Fruit fly (Drosophila melanogaster) whole organism, embryonic: Measurements from ENCODE around the gene Mul1.
A peak's percentile ranks its signal among the peaks of the same experiment; 100 is the strongest.

Source experiments
- ATbp ChIP-seq: fragments of 200-800 bp; sonication (Bioruptor generic); optimal IDR thresholded peaks from 2 replicates; lab custom pipeline; 2017; ENCODE audit warnings: missing biosample characterization, mild to moderate bottlenecking, missing genetic modification characterization, missing genetic modification reagents
- Abd-B ChIP-seq: fragments of 200-800 bp; sonication (Bioruptor generic); optimal IDR thresholded peaks from 2 replicates; lab custom pipeline; 2018; ENCODE audit warnings: missing biosample characterization, mild to moderate bottlenecking, missing genetic modification characterization, moderate library complexity
- Atf-2 ChIP-seq: fragments of 200-800 bp; sonication (Bioruptor generic); optimal IDR thresholded peaks from 2 replicates; lab custom pipeline; 2016; ENCODE audit warnings: missing biosample characterization, missing genetic modification characterization
- Atf3 ChIP-seq: fragments of 200-800 bp; sonication (Bioruptor generic); optimal IDR thresholded peaks from 3 replicates; lab custom pipeline; 2016; ENCODE audit warnings: missing biosample characterization, missing genetic modification characterization
- Bdp1 ChIP-seq: fragments of 200-800 bp; sonication (Bioruptor generic); optimal IDR thresholded peaks from 3 replicates; lab custom pipeline; 2016; ENCODE audit warnings: missing biosample characterization, missing genetic modification characterization
- CG10431 ChIP-seq: fragments of 200-800 bp; sonication (Bioruptor generic); optimal IDR thresholded peaks from 3 replicates; lab custom pipeline; 2018; ENCODE audit warnings: missing biosample characterization, mild to moderate bottlenecking, missing genetic modification characterization
- CG10959 ChIP-seq: fragments of 200-800 bp; sonication (Bioruptor generic); IDR thresholded peaks from 2 replicates; pipeline ENCODE4 v1.3.6; 2022; ENCODE audit warnings: missing biosample characterization, missing genetic modification characterization
- CG1233 ChIP-seq: fragments of 200-800 bp; sonication (Bioruptor generic); optimal IDR thresholded peaks from 4 replicates; lab custom pipeline; 2018; ENCODE audit warnings: missing biosample characterization, mild to moderate bottlenecking, missing genetic modification characterization
- CG12942 ChIP-seq: fragments of 200-800 bp; sonication (Bioruptor generic); optimal IDR thresholded peaks from 3 replicates; lab custom pipeline; 2016; ENCODE audit warnings: missing biosample characterization, missing genetic modification characterization
- CG13775 ChIP-seq: fragments of 200-800 bp; sonication (Bioruptor generic); optimal IDR thresholded peaks from 3 replicates; lab custom pipeline; 2017; ENCODE audit warnings: missing biosample characterization, mild to moderate bottlenecking, missing genetic modification characterization
- CG3065 ChIP-seq: fragments of 200-800 bp; sonication (Bioruptor generic); optimal IDR thresholded peaks from 2 replicates; lab custom pipeline; 2016; ENCODE audit warnings: missing biosample characterization, missing genetic modification characterization
- CG32532 ChIP-seq: fragments of 200-800 bp; sonication (Bioruptor generic); IDR thresholded peaks from 2 replicates; pipeline ENCODE4 v1.3.6; 2022; ENCODE audit warnings: missing biosample characterization, missing genetic modification characterization
- CG34224 ChIP-seq: fragments of 200-800 bp; sonication (Bioruptor generic); IDR thresholded peaks from 3 replicates; pipeline ENCODE4 v1.3.6; 2022; ENCODE audit warnings: missing biosample characterization, missing genetic modification characterization; ENCODE audit not compliant: partially characterized antibody
- CG3995 ChIP-seq: fragments of 200-800 bp; sonication (Bioruptor generic); optimal IDR thresholded peaks from 3 replicates; lab custom pipeline; 2016; ENCODE audit warnings: missing biosample characterization, missing genetic modification characterization
- CG4820 ChIP-seq: fragments of 200-800 bp; sonication (Bioruptor generic); optimal IDR thresholded peaks from 3 replicates; lab custom pipeline; 2016; ENCODE audit warnings: missing biosample characterization, missing genetic modification characterization
- CG8944 ChIP-seq: fragments of 200-800 bp; sonication (Bioruptor generic); optimal IDR thresholded peaks from 3 replicates; lab custom pipeline; 2016; ENCODE audit warnings: missing biosample characterization, missing genetic modification characterization
- CG9876 ChIP-seq: fragments of 200-800 bp; sonication (Bioruptor generic); optimal IDR thresholded peaks from 2 replicates; lab custom pipeline; 2016; ENCODE audit warnings: missing biosample characterization, missing genetic modification characterization
- D19B ChIP-seq: fragments of 200-800 bp; sonication (Bioruptor generic); optimal IDR thresholded peaks from 2 replicates; lab custom pipeline; 2017; ENCODE audit warnings: missing biosample characterization, mild to moderate bottlenecking, missing genetic modification characterization
- E2f1 ChIP-seq: fragments of 200-800 bp; sonication (Bioruptor generic); IDR thresholded peaks from 2 replicates; pipeline ENCODE4 v1.3.6; 2022; ENCODE audit warnings: missing biosample characterization, missing genetic modification characterization
- Elba2 ChIP-seq: fragments of 200-800 bp; sonication (Bioruptor generic); optimal IDR thresholded peaks from 3 replicates; lab custom pipeline; 2016; ENCODE audit warnings: missing biosample characterization, missing genetic modification characterization
- GATAe ChIP-seq: fragments of 200-800 bp; sonication (Bioruptor generic); conservative IDR thresholded peaks from 2 replicates; pipeline ENCODE4 v1.3.6; 2022; ENCODE audit warnings: missing biosample characterization, missing genetic modification characterization
- Gug ChIP-seq: fragments of 200-800 bp; sonication (Bioruptor generic); IDR thresholded peaks from 4 replicates; pipeline ENCODE4 v1.3.6; 2022; ENCODE audit warnings: missing biosample characterization, missing genetic modification characterization
- Hr39 ChIP-seq: fragments of >200 bp; optimal IDR thresholded peaks from 2 replicates; lab custom pipeline; 2017
- Max ChIP-seq: fragments of 200-800 bp; sonication (Bioruptor generic); optimal IDR thresholded peaks from 2 replicates; lab custom pipeline; 2016; ENCODE audit warnings: missing biosample characterization, mild to moderate bottlenecking, missing genetic modification characterization
- Meics ChIP-seq: fragments of 200-800 bp; sonication (Bioruptor generic); optimal IDR thresholded peaks from 2 replicates; lab custom pipeline; 2017; ENCODE audit warnings: missing biosample characterization, mild to moderate bottlenecking, missing genetic modification characterization
- PHDP ChIP-seq: fragments of 200-800 bp; sonication (Bioruptor generic); optimal IDR thresholded peaks from 3 replicates; lab custom pipeline; 2018; ENCODE audit warnings: missing biosample characterization, mild to moderate bottlenecking, missing genetic modification characterization, moderate library complexity
- Sox100B ChIP-seq: fragments of 200-800 bp; sonication (Bioruptor generic); optimal IDR thresholded peaks from 3 replicates; lab custom pipeline; 2018; ENCODE audit warnings: missing biosample characterization, mild to moderate bottlenecking, missing genetic modification characterization
- Trl ChIP-seq, 3 experiments: fragments of >200 bp in 2 of 3; fragments of 200-800 bp in 1 of 3; sonication (Bioruptor generic) in 1 of 3; optimal IDR thresholded peaks; 2 replicates in 1 of 3; 3 replicates in 2 of 3; lab custom pipeline; 2016 to 2017; ENCODE audit warnings: missing biosample characterization in 1 of 3, missing genetic modification characterization in 1 of 3
- ap ChIP-seq: fragments of 200-800 bp; sonication (Bioruptor generic); IDR thresholded peaks from 2 replicates; pipeline ENCODE4 v1.3.6; 2022; ENCODE audit warnings: missing biosample characterization, missing genetic modification characterization
- caup ChIP-seq: fragments of 200-800 bp; sonication (Bioruptor generic); optimal IDR thresholded peaks from 3 replicates; lab custom pipeline; 2017; ENCODE audit warnings: missing biosample characterization, mild to moderate bottlenecking, missing genetic modification characterization, moderate library complexity; ENCODE audit not compliant: severe bottlenecking
- chm ChIP-seq: fragments of 200-800 bp; sonication (Bioruptor generic); IDR thresholded peaks from 2 replicates; pipeline ENCODE4 v1.3.6; 2022; ENCODE audit warnings: missing biosample characterization, missing genetic modification characterization
- exex ChIP-seq: fragments of 200-800 bp; sonication (Bioruptor generic); optimal IDR thresholded peaks from 4 replicates; lab custom pipeline; 2018; ENCODE audit warnings: missing biosample characterization, mild to moderate bottlenecking, missing genetic modification characterization, moderate library complexity
- grn ChIP-seq: fragments of 200-800 bp; sonication (Bioruptor generic); optimal IDR thresholded peaks from 3 replicates; lab custom pipeline; 2017; ENCODE audit warnings: missing biosample characterization, missing genetic modification characterization
- h ChIP-seq: fragments of >200 bp; optimal IDR thresholded peaks from 2 replicates; lab custom pipeline; 2017
- hkb ChIP-seq, 2 experiments: fragments of 200-800 bp in 1 of 2; fragments of >200 bp in 1 of 2; sonication (Bioruptor generic) in 1 of 2; IDR thresholded peaks in 1 of 2; optimal IDR thresholded peaks in 1 of 2; 2 replicates each; pipeline versions ENCODE4 v1.3.6 to Lab custom; 2017 to 2022; ENCODE audit warnings: missing biosample characterization in 1 of 2, missing genetic modification characterization in 1 of 2
- maf-S ChIP-seq: fragments of 200-800 bp; sonication (Bioruptor generic); optimal IDR thresholded peaks from 2 replicates; lab custom pipeline; 2016; ENCODE audit warnings: missing biosample characterization, missing genetic modification characterization
- nerfin-1 ChIP-seq: fragments of 200-800 bp; sonication (Bioruptor generic); optimal IDR thresholded peaks from 3 replicates; lab custom pipeline; 2019; ENCODE audit warnings: missing biosample characterization, mild to moderate bottlenecking, missing genetic modification characterization, moderate library complexity
- p53 ChIP-seq: fragments of 200-800 bp; sonication (Bioruptor generic); optimal IDR thresholded peaks from 2 replicates; lab custom pipeline; 2016; ENCODE audit warnings: missing biosample characterization, missing genetic modification characterization
- pita ChIP-seq: fragments of 200-800 bp; sonication (Bioruptor generic); optimal IDR thresholded peaks from 2 replicates; lab custom pipeline; 2017; ENCODE audit warnings: missing biosample characterization, mild to moderate bottlenecking, missing genetic modification characterization
- prd ChIP-seq, 3 experiments: fragments of >200 bp in 2 of 3; fragments of 200-800 bp in 1 of 3; sonication (Bioruptor generic) in 1 of 3; optimal IDR thresholded peaks in 2 of 3; IDR thresholded peaks in 1 of 3; 2 replicates in 2 of 3; 3 replicates in 1 of 3; pipeline versions ENCODE4 v1.3.6 to Lab custom; 2017 to 2022; ENCODE audit warnings: missing biosample characterization in 1 of 3, missing genetic modification characterization in 1 of 3
- sc ChIP-seq, 3 experiments: fragments of >200 bp in 2 of 3; fragments of 200-800 bp in 1 of 3; sonication (Bioruptor generic) in 1 of 3; optimal IDR thresholded peaks; 2 replicates in 2 of 3; 3 replicates in 1 of 3; lab custom pipeline; 2017; ENCODE audit warnings: mild to moderate bottlenecking in 1 of 3, missing biosample characterization in 1 of 3, missing genetic modification characterization in 1 of 3, missing genetic modification reagents in 1 of 3
- sens ChIP-seq: fragments of 200-800 bp; sonication (Bioruptor generic); peaks from one replicate; lab custom pipeline; 2016; ENCODE audit warnings: missing biosample characterization, missing genetic modification characterization
- shn ChIP-seq: fragments of 200-800 bp; sonication (Bioruptor generic); optimal IDR thresholded peaks from 3 replicates; lab custom pipeline; 2016; ENCODE audit warnings: missing biosample characterization, missing genetic modification characterization
- stc ChIP-seq: fragments of 200-800 bp; sonication (Bioruptor generic); IDR thresholded peaks from 2 replicates; pipeline ENCODE4 v1.3.6; 2022; ENCODE audit warnings: missing biosample characterization, missing genetic modification characterization
- stwl ChIP-seq: fragments of 200-800 bp; sonication (Bioruptor generic); optimal IDR thresholded peaks from 3 replicates; lab custom pipeline; 2018; ENCODE audit warnings: missing biosample characterization, mild to moderate bottlenecking, missing genetic modification characterization, moderate library complexity
- tgo ChIP-seq: fragments of 200-800 bp; sonication (Bioruptor generic); IDR thresholded peaks from 3 replicates; pipeline ENCODE4 v1.3.6; 2022; ENCODE audit warnings: missing biosample characterization, missing genetic modification characterization
- tup ChIP-seq: fragments of 200-800 bp; sonication (Bioruptor generic); optimal IDR thresholded peaks from 2 replicates; lab custom pipeline; 2016; ENCODE audit warnings: missing biosample characterization, mild to moderate bottlenecking, missing genetic modification characterization, moderate library complexity
- vnd ChIP-seq: fragments of 200-800 bp; sonication (Bioruptor generic); IDR thresholded peaks from 3 replicates; pipeline ENCODE4 v1.3.6; 2022; ENCODE audit warnings: missing biosample characterization, missing genetic modification characterization; ENCODE audit not compliant: partially characterized antibody
- zf30C ChIP-seq: fragments of 200-800 bp; sonication (Bioruptor generic); optimal IDR thresholded peaks from 3 replicates; lab custom pipeline; 2018; ENCODE audit warnings: missing biosample characterization, mild to moderate bottlenecking, missing genetic modification characterization
- zfh1 ChIP-seq: fragments of 200-800 bp; sonication (Bioruptor generic); IDR thresholded peaks from 3 replicates; pipeline ENCODE4 v1.3.6; 2022; ENCODE audit warnings: missing biosample characterization, missing genetic modification characterization

The Mul1 gene

dm6 chr3L:3983466-3983946 is 37.8 kb upstream of the Mul1 start, which contains the start of gene scrt (continued):
- TF ChIP-seq CG13775 (peak; percentile 86), ATbp (GFP tag; lab: Kevin White, UChicago) (no peak), CG8944 (GFP tag; lab: Kevin White, UChicago) (no peak), Abd-B (no peak), hkb (optimal IDR thresholded peaks at IDR 0.05; lab: Kevin White, UChicago) (no peak), hkb (GFP tag; IDR thresholded peaks at IDR 0.05; lab: Robert Waterston, UW) (peak; percentile 66), zf30C (GFP tag; lab: Kevin White, UChicago) (no peak), grn (GFP tag; lab: Kevin White, UChicago) (no peak), p53 (no peak), Gug (no peak), nerfin-1 (tag; lab: Kevin White, UChicago) (peak; percentile 59), Max (GFP tag; lab: Kevin White, UChicago) (peak; percentile 14), h (lab: Kevin White, UChicago) (no peak), PHDP (peak; percentile 73), CG34224 (GFP tag; lab: Robert Waterston, UW) (peak; percentile 42; the same call in 1 of the 3 replicates), sc (optimal IDR thresholded peaks at IDR 0.05; lab: Kevin White, UChicago) (no peak), sc (GFP tag; optimal IDR thresholded peaks at IDR 0.05; lab: Kevin White, UChicago) (no peak), tup (GFP tag; lab: Kevin White, UChicago) (no peak), CG4820 (GFP tag; lab: Kevin White, UChicago) (no peak), CG12942 (GFP tag; lab: Kevin White, UChicago) (no peak), Hr39 (lab: Kevin White, UChicago) (no peak), stc (no peak), E2f1 (GFP tag; lab: Robert Waterston, UW) (no peak), exex (tag; lab: Kevin White, UChicago) (no peak), CG32532 (GFP tag; lab: Robert Waterston, UW) (no peak), caup (GFP tag; lab: Kevin White, UChicago) (no peak), zfh1 (GFP tag; lab: Robert Waterston, UW) (peak; percentile 76), D19B (GFP tag; lab: Kevin White, UChicago) (no peak), CG10959 (peak; percentile 59), maf-S (GFP tag; lab: Kevin White, UChicago) (no peak), ap (GFP tag; lab: Robert Waterston, UW) (no peak), CG3995 (no peak), shn (peak; percentile 41), Trl (optimal IDR thresholded peaks at IDR 0.05; lab: Kevin White, UChicago) (peak; percentile 63 to 85), Trl (GFP tag; optimal IDR thresholded peaks at IDR 0.05; lab: Kevin White, UChicago) (peak; percentile 41), vnd (GFP tag; lab: Robert Waterston, UW) (peak; percentile 67; the same call in 2 of the 3 replicates), stwl (tag; lab: Kevin White, UChicago) (no peak), CG1233 (no peak), Meics (peak; percentile 35), Atf3 (GFP tag; lab: Kevin White, UChicago) (no peak), Atf-2 (GFP tag; lab: Kevin White, UChicago) (no peak), tgo (0 out of 3 replicates have a peak, but pooled peaks have one; percentile 27), chm (GFP tag; lab: Robert Waterston, UW) (no peak), GATAe (GFP tag; lab: Robert Waterston, UW) (no peak), Bdp1 (GFP tag; lab: Kevin White, UChicago) (peak; percentile 21), Sox100B (GFP tag; lab: Kevin White, UChicago) (no peak), Elba2 (GFP tag; lab: Kevin White, UChicago) (no peak), CG10431 (GFP tag; lab: Kevin White, UChicago) (no peak), pita (GFP tag; lab: Kevin White, UChicago) (no peak), CG9876 (GFP tag; lab: Kevin White, UChicago) (peak; percentile 8), prd (optimal IDR thresholded peaks at IDR 0.05; lab: Kevin White, UChicago) (no peak), prd (GFP tag; IDR thresholded peaks at IDR 0.05; lab: Robert Waterston, UW) (peak; percentile 69; the same call in 2 of the 3 replicates), sens (GFP tag; lab: Kevin White, UChicago) (peak; percentile 90), CG3065 (no peak)
